Fruit fly (Drosophila melanogaster) whole organism, embryonic: Measurements from ENCODE around the gene pcm.

Experiments used
- Atf-2 ChIP-seq: fragments of 200-800 bp; sonication (Bioruptor generic); optimal IDR thresholded peaks from 2 replicates; lab custom pipeline; 2016; ENCODE audit warnings: missing biosample characterization, missing genetic modification characterization
- BEAF-32 ChIP-seq: fragments of 200-800 bp; sonication (Bioruptor generic); optimal IDR thresholded peaks from 3 replicates; lab custom pipeline; 2017; ENCODE audit warnings: missing biosample characterization, missing genetic modification characterization, mild to moderate bottlenecking, moderate library complexity, missing genetic modification reagents
- CG10209 ChIP-seq: fragments of 200-800 bp; sonication (Bioruptor generic); optimal IDR thresholded peaks from 3 replicates; lab custom pipeline; 2017; ENCODE audit warnings: missing biosample characterization, mild to moderate bottlenecking, missing genetic modification characterization, missing genetic modification reagents
- CG10267 ChIP-seq: fragments of 200-800 bp; sonication (Bioruptor generic); optimal IDR thresholded peaks from 2 replicates; lab custom pipeline; 2018; ENCODE audit warnings: missing biosample characterization, mild to moderate bottlenecking, missing genetic modification characterization, moderate library complexity
- CG10543 ChIP-seq: fragments of 200-800 bp; sonication (Bioruptor generic); optimal IDR thresholded peaks from 3 replicates; lab custom pipeline; 2017; ENCODE audit warnings: missing biosample characterization, mild to moderate bottlenecking, missing genetic modification characterization, moderate library complexity
- CG11398 ChIP-seq: fragments of 200-800 bp; sonication (Bioruptor generic); optimal IDR thresholded peaks from 2 replicates; lab custom pipeline; 2016; ENCODE audit warnings: missing biosample characterization, missing genetic modification characterization
- CG11504 ChIP-seq: fragments of 200-800 bp; sonication (Bioruptor generic); optimal IDR thresholded peaks from 3 replicates; lab custom pipeline; 2019; ENCODE audit warnings: missing biosample characterization, mild to moderate bottlenecking, missing genetic modification characterization, moderate library complexity
- CG11696 ChIP-seq: fragments of 200-800 bp; sonication (Bioruptor generic); IDR thresholded peaks from 2 replicates; pipeline ENCODE4 v1.3.6; 2022; ENCODE audit warnings: missing biosample characterization, missing genetic modification characterization
- CG11723 ChIP-seq: fragments of 200-800 bp; sonication (Bioruptor generic); optimal IDR thresholded peaks from 2 replicates; lab custom pipeline; 2017; ENCODE audit warnings: missing biosample characterization, mild to moderate bottlenecking, missing genetic modification characterization
- CG1233 ChIP-seq: fragments of 200-800 bp; sonication (Bioruptor generic); optimal IDR thresholded peaks from 4 replicates; lab custom pipeline; 2018; ENCODE audit warnings: missing biosample characterization, mild to moderate bottlenecking, missing genetic modification characterization
- CG12391 ChIP-seq: fragments of 200-800 bp; sonication (Bioruptor generic); optimal IDR thresholded peaks from 3 replicates; lab custom pipeline; 2018; ENCODE audit warnings: missing biosample characterization, mild to moderate bottlenecking, missing genetic modification characterization, moderate library complexity
- CG12744 ChIP-seq: fragments of 200-800 bp; sonication (Bioruptor generic); optimal IDR thresholded peaks from 2 replicates; lab custom pipeline; 2016; ENCODE audit warnings: missing biosample characterization, missing genetic modification characterization
- CG14710 ChIP-seq: fragments of 200-800 bp; sonication (Bioruptor generic); optimal IDR thresholded peaks from 3 replicates; lab custom pipeline; 2019; ENCODE audit warnings: missing biosample characterization, mild to moderate bottlenecking, missing genetic modification characterization, moderate library complexity
- CG1529 ChIP-seq: fragments of 200-800 bp; sonication (Bioruptor generic); optimal IDR thresholded peaks from 3 replicates; lab custom pipeline; 2018; ENCODE audit warnings: missing biosample characterization, missing genetic modification characterization
- CG15514 ChIP-seq: fragments of 200-800 bp; sonication (Bioruptor generic); optimal IDR thresholded peaks from 3 replicates; lab custom pipeline; 2017; ENCODE audit warnings: missing biosample characterization, missing genetic modification characterization, mild to moderate bottlenecking, moderate library complexity, missing genetic modification reagents
- CG16779 ChIP-seq: fragments of 200-800 bp; sonication (Bioruptor generic); IDR thresholded peaks from 2 replicates; pipeline ENCODE4 v1.3.6; 2022; ENCODE audit warnings: missing biosample characterization, missing genetic modification characterization
- CG16813 ChIP-seq: fragments of 200-800 bp; sonication (Bioruptor generic); IDR thresholded peaks from 3 replicates; pipeline ENCODE4 v1.3.6; 2022; ENCODE audit warnings: missing biosample characterization, missing genetic modification characterization; ENCODE audit not compliant: partially characterized antibody
- CG16863 ChIP-seq: fragments of 200-800 bp; sonication (Bioruptor generic); optimal IDR thresholded peaks from 3 replicates; lab custom pipeline; 2016; ENCODE audit warnings: missing biosample characterization, missing genetic modification characterization
- CG17802 ChIP-seq: fragments of 200-800 bp; sonication (Bioruptor generic); optimal IDR thresholded peaks from 2 replicates; lab custom pipeline; 2018; ENCODE audit warnings: missing biosample characterization, mild to moderate bottlenecking, missing genetic modification characterization, moderate library complexity
- CG18262 ChIP-seq: fragments of 200-800 bp; optimal IDR thresholded peaks from 3 replicates; lab custom pipeline; 2019; ENCODE audit warnings: missing biosample characterization, mild to moderate bottlenecking, missing genetic modification characterization, moderate library complexity
- CG1832 ChIP-seq: fragments of 200-800 bp; sonication (Bioruptor generic); optimal IDR thresholded peaks from 2 replicates; lab custom pipeline; 2017; ENCODE audit warnings: missing biosample characterization, mild to moderate bottlenecking, missing genetic modification characterization, inconsistent platforms
- CG18476 ChIP-seq: fragments of 200-800 bp; sonication (Bioruptor generic); optimal IDR thresholded peaks from 2 replicates; lab custom pipeline; 2016; ENCODE audit warnings: missing biosample characterization, mild to moderate bottlenecking, missing genetic modification characterization
- CG18599 ChIP-seq: fragments of 200-800 bp; sonication (Bioruptor generic); optimal IDR thresholded peaks from 3 replicates; lab custom pipeline; 2017; ENCODE audit warnings: missing biosample characterization, missing genetic modification characterization, mild to moderate bottlenecking, moderate library complexity, missing genetic modification reagents
- CG3065 ChIP-seq: fragments of 200-800 bp; sonication (Bioruptor generic); optimal IDR thresholded peaks from 2 replicates; lab custom pipeline; 2016; ENCODE audit warnings: missing biosample characterization, missing genetic modification characterization
- CG4328 ChIP-seq: fragments of 200-800 bp; sonication (Bioruptor generic); optimal IDR thresholded peaks from 3 replicates; lab custom pipeline; 2017; ENCODE audit warnings: missing biosample characterization, missing genetic modification reagents, missing genetic modification characterization
- CG6813 ChIP-seq: fragments of 200-800 bp; sonication (Bioruptor generic); optimal IDR thresholded peaks from 2 replicates; lab custom pipeline; 2017; ENCODE audit warnings: missing biosample characterization, missing genetic modification characterization, mild to moderate bottlenecking, moderate library complexity, missing genetic modification reagents
- CG7745 ChIP-seq: fragments of 200-800 bp; sonication (Bioruptor generic); optimal IDR thresholded peaks from 2 replicates; lab custom pipeline; 2018; ENCODE audit warnings: missing biosample characterization, mild to moderate bottlenecking, missing genetic modification characterization, moderate library complexity
- CHES-1-like ChIP-seq: fragments of 200-800 bp; sonication (Bioruptor generic); optimal IDR thresholded peaks from 2 replicates; lab custom pipeline; 2016; ENCODE audit warnings: missing biosample characterization, missing genetic modification characterization
- Elba2 ChIP-seq: fragments of 200-800 bp; sonication (Bioruptor generic); optimal IDR thresholded peaks from 3 replicates; lab custom pipeline; 2016; ENCODE audit warnings: missing biosample characterization, missing genetic modification characterization
- Gsc ChIP-seq: fragments of 200-800 bp; sonication (Bioruptor generic); IDR thresholded peaks from 2 replicates; pipeline ENCODE4 v1.3.6; 2022; ENCODE audit warnings: missing biosample characterization, missing genetic modification characterization
- Lhr ChIP-seq: fragments of 200-800 bp; sonication (Bioruptor generic); optimal IDR thresholded peaks from 3 replicates; lab custom pipeline; 2017; ENCODE audit warnings: mild to moderate bottlenecking, missing biosample characterization, missing genetic modification reagents, missing genetic modification characterization
- Opbp ChIP-seq: fragments of 200-800 bp; sonication (Bioruptor generic); IDR thresholded peaks from 3 replicates; pipeline ENCODE4 v1.3.6; 2022; ENCODE audit warnings: missing biosample characterization, missing genetic modification characterization; ENCODE audit not compliant: partially characterized antibody
- Ravus ChIP-seq: fragments of 200-800 bp; sonication (Bioruptor generic); IDR thresholded peaks from 2 replicates; pipeline ENCODE4 v1.3.6; 2022; ENCODE audit warnings: missing biosample characterization, missing genetic modification characterization
- Rx ChIP-seq: fragments of 200-800 bp; sonication (Bioruptor generic); IDR thresholded peaks from 2 replicates; pipeline ENCODE4 v1.3.6; 2022; ENCODE audit warnings: missing biosample characterization, missing genetic modification characterization
- Taf1 ChIP-seq: fragments of 200-800 bp; sonication (Bioruptor generic); IDR thresholded peaks from 2 replicates; pipeline ENCODE4 v1.3.6; 2022; ENCODE audit warnings: missing biosample characterization, missing genetic modification characterization
- ara ChIP-seq: fragments of 200-800 bp; sonication (Bioruptor generic); IDR thresholded peaks from 2 replicates; pipeline ENCODE4 v1.3.6; 2022; ENCODE audit warnings: missing biosample characterization, missing genetic modification characterization
- crp ChIP-seq, 2 experiments: fragments of 200-800 bp; sonication (Bioruptor generic); optimal IDR thresholded peaks; 2 replicates in 1 of 2; 3 replicates in 1 of 2; lab custom pipeline; 2017; ENCODE audit warnings: missing biosample characterization in 2 of 2, missing genetic modification characterization in 2 of 2, mild to moderate bottlenecking in 1 of 2, moderate library complexity in 1 of 2
- fd102C ChIP-seq: fragments of 200-800 bp; sonication (Bioruptor generic); optimal IDR thresholded peaks from 2 replicates; lab custom pipeline; 2018; ENCODE audit warnings: missing biosample characterization, mild to moderate bottlenecking, missing genetic modification characterization, moderate library complexity
- fd64A ChIP-seq: fragments of 200-800 bp; sonication (Bioruptor generic); optimal IDR thresholded peaks from 3 replicates; lab custom pipeline; 2018; ENCODE audit warnings: missing biosample characterization, mild to moderate bottlenecking, missing genetic modification characterization
- ham ChIP-seq: fragments of 200-800 bp; sonication (Bioruptor generic); IDR thresholded peaks from 2 replicates; pipeline ENCODE4 v1.3.6; 2022; ENCODE audit warnings: missing biosample characterization, missing genetic modification characterization
- insv ChIP-seq, 2 experiments: fragments of 200-800 bp; sonication (Bioruptor generic); optimal IDR thresholded peaks; 3 replicates each; lab custom pipeline; 2016 to 2018; ENCODE audit warnings: missing biosample characterization in 2 of 2, missing genetic modification characterization in 2 of 2
- jigr1 ChIP-seq: fragments of 200-800 bp; sonication (Bioruptor generic); IDR thresholded peaks from 3 replicates; pipeline ENCODE4 v1.3.6; 2022; ENCODE audit warnings: missing biosample characterization, missing genetic modification characterization
- kah ChIP-seq: fragments of 200-800 bp; sonication (Bioruptor generic); optimal IDR thresholded peaks from 2 replicates; lab custom pipeline; 2018; ENCODE audit warnings: missing biosample characterization, mild to moderate bottlenecking, missing genetic modification characterization
- lbe ChIP-seq: fragments of 200-800 bp; sonication (Bioruptor generic); optimal IDR thresholded peaks from 2 replicates; lab custom pipeline; 2016; ENCODE audit warnings: missing biosample characterization, mild to moderate bottlenecking, missing genetic modification characterization
- luna ChIP-seq: fragments of 200-800 bp; sonication (Bioruptor generic); optimal IDR thresholded peaks from 2 replicates; lab custom pipeline; 2016; ENCODE audit warnings: missing biosample characterization, missing genetic modification characterization
- oc ChIP-seq: fragments of 200-800 bp; sonication (Bioruptor generic); optimal IDR thresholded peaks from 2 replicates; lab custom pipeline; 2018; ENCODE audit warnings: missing biosample characterization, mild to moderate bottlenecking, missing genetic modification characterization, moderate library complexity
- repo ChIP-seq: fragments of 200-800 bp; sonication (Bioruptor generic); optimal IDR thresholded peaks from 2 replicates; lab custom pipeline; 2016; ENCODE audit warnings: missing biosample characterization, missing genetic modification characterization
- run ChIP-seq: fragments of 200-800 bp; sonication (Bioruptor generic); optimal IDR thresholded peaks from 3 replicates; lab custom pipeline; 2018; ENCODE audit warnings: missing biosample characterization, mild to moderate bottlenecking, missing genetic modification characterization
- sisA ChIP-seq: fragments of 200-800 bp; sonication (Bioruptor generic); IDR thresholded peaks from 2 replicates; pipeline ENCODE4 v1.3.6; 2022; ENCODE audit warnings: missing biosample characterization, missing genetic modification characterization

pcm gene

dm6 chrX:19521753-19522383 is 30.1 kb upstream of the pcm start, which contains the start of the genes Idh3a and CoRest (continued):
- TF ChIP-seq Ravus (no peak), lbe (GFP tag; lab: Kevin White, UChicago) (no peak), run (tag; lab: Kevin White, UChicago) (no peak), oc (tag; lab: Kevin White, UChicago) (no peak), CG17802 (tag; lab: Kevin White, UChicago) (peak; percentile 7), Rx (no peak), CG18262 (no peak), Lhr (peak; percentile 45), Atf-2 (GFP tag; lab: Kevin White, UChicago) (no peak), Gsc (no peak), CG3065 (GFP tag; lab: Kevin White, UChicago) (no peak), ham (GFP tag; lab: Robert Waterston, UW) (no peak), CG4328 (GFP tag; lab: Kevin White, UChicago) (no peak), crp (GFP tag; optimal IDR thresholded peaks at IDR 0.05; lab: Kevin White, UChicago) (peak in 1 of 2 experiments; percentile 53), Elba2 (no peak), CG14710 (tag; lab: Kevin White, UChicago) (peak; percentile 63), CG11723 (GFP tag; lab: Kevin White, UChicago) (no peak), CG16779 (GFP tag; lab: Robert Waterston, UW) (no peak), repo (GFP tag; lab: Kevin White, UChicago) (no peak), CG10267 (tag; lab: Kevin White, UChicago) (peak; percentile 31), fd64A (GFP tag; lab: Kevin White, UChicago) (no peak), BEAF-32 (GFP tag; lab: Kevin White, UChicago) (peak; percentile 90), CG12391 (no peak), sisA (no peak), CHES-1-like (GFP tag; lab: Kevin White, UChicago) (peak; percentile 24), CG1529 (GFP tag; lab: Kevin White, UChicago) (no peak), CG1233 (GFP tag; lab: Kevin White, UChicago) (no peak), jigr1 (GFP tag; lab: Robert Waterston, UW) (no peak), CG16863 (GFP tag; lab: Kevin White, UChicago) (no peak), CG1832 (GFP tag; lab: Kevin White, UChicago) (no peak), CG12744 (GFP tag; lab: Kevin White, UChicago) (no peak), luna (no peak), CG18476 (GFP tag; lab: Kevin White, UChicago) (no peak), Opbp (GFP tag; lab: Robert Waterston, UW) (peak; percentile 34; the same call in 1 of the 3 replicates), CG11504 (tag; lab: Kevin White, UChicago) (no peak), CG10543 (GFP tag; lab: Kevin White, UChicago) (peak; percentile 31), fd102C (GFP tag; lab: Kevin White, UChicago) (no peak), kah (no peak), Taf1 (GFP tag; lab: Robert Waterston, UW) (no peak), CG11696 (no peak), CG15514 (GFP tag; lab: Kevin White, UChicago) (peak; percentile 77), CG16813 (GFP tag; lab: Robert Waterston, UW) (peak; percentile 81), ara (GFP tag; lab: Robert Waterston, UW) (no peak), CG10209 (GFP tag; lab: Kevin White, UChicago) (no peak), insv (GFP tag; optimal IDR thresholded peaks at IDR 0.05; lab: Kevin White, UChicago) (no peak), CG6813 (no peak), CG7745 (tag; lab: Kevin White, UChicago) (no peak), CG11398 (GFP tag; lab: Kevin White, UChicago) (no peak), CG18599 (GFP tag; lab: Kevin White, UChicago) (peak; percentile 2)
